Fruit fly (Drosophila melanogaster) whole organism, prepupa: ENCODE measurements around the gene puc.

Source experiments
- CG10631 ChIP-seq: fragments of 200-800 bp; sonication (Bioruptor generic); optimal IDR thresholded peaks from 2 replicates; lab custom pipeline; 2016; ENCODE audit warnings: missing biosample characterization, missing genetic modification characterization
- CG11762 ChIP-seq: fragments of 200-800 bp; sonication (Bioruptor generic); optimal IDR thresholded peaks from 3 replicates; lab custom pipeline; 2016; ENCODE audit warnings: missing biosample characterization, missing genetic modification characterization; ENCODE audit not compliant: insufficient read depth
- CG11902 ChIP-seq: fragments of 200-800 bp; sonication (Bioruptor generic); optimal IDR thresholded peaks from 3 replicates; lab custom pipeline; 2016; ENCODE audit warnings: missing biosample characterization, missing genetic modification characterization
- CG1621 ChIP-seq: fragments of 200-800 bp; sonication (Bioruptor generic); optimal IDR thresholded peaks from 3 replicates; lab custom pipeline; 2018; ENCODE audit warnings: missing biosample characterization, mild to moderate bottlenecking, missing genetic modification characterization
- CG16779 ChIP-seq: fragments of 200-800 bp; sonication (Bioruptor generic); optimal IDR thresholded peaks from 3 replicates; lab custom pipeline; 2017; ENCODE audit warnings: missing biosample characterization, mild to moderate bottlenecking, missing genetic modification characterization
- CG3032 ChIP-seq: fragments of 200-800 bp; optimal IDR thresholded peaks from 2 replicates; lab custom pipeline; 2019; ENCODE audit warnings: missing biosample characterization, mild to moderate bottlenecking, missing genetic modification characterization, moderate library complexity
- CG6163 ChIP-seq: fragments of 200-800 bp; sonication (Bioruptor generic); IDR thresholded peaks from 3 replicates; pipeline ENCODE4 v1.3.6; 2022; ENCODE audit warnings: missing biosample characterization, missing genetic modification characterization
- CG6276 ChIP-seq: fragments of 200-800 bp; sonication (Bioruptor generic); optimal IDR thresholded peaks from 2 replicates; lab custom pipeline; 2017; ENCODE audit warnings: missing biosample characterization, mild to moderate bottlenecking, missing genetic modification characterization
- CG6792 ChIP-seq: fragments of 200-800 bp; sonication (Bioruptor generic); optimal IDR thresholded peaks from 3 replicates; lab custom pipeline; 2016; ENCODE audit warnings: missing biosample characterization, missing genetic modification characterization
- CG6854 ChIP-seq: fragments of 200-800 bp; sonication (Bioruptor generic); optimal IDR thresholded peaks from 2 replicates; lab custom pipeline; 2017; ENCODE audit warnings: missing biosample characterization, mild to moderate bottlenecking, missing genetic modification characterization
- CG8319 ChIP-seq: fragments of 200-800 bp; sonication (Bioruptor generic); optimal IDR thresholded peaks from 3 replicates; lab custom pipeline; 2016; ENCODE audit warnings: missing biosample characterization, missing genetic modification characterization
- Eip75B ChIP-seq: fragments of 200-800 bp; sonication (Bioruptor generic); optimal IDR thresholded peaks from 3 replicates; lab custom pipeline; 2016; ENCODE audit warnings: missing biosample characterization, missing genetic modification characterization
- Eip78C ChIP-seq: fragments of 200-800 bp; sonication (Bioruptor generic); peaks from one replicate; lab custom pipeline; 2016; ENCODE audit warnings: missing biosample characterization, missing genetic modification characterization
- Ets21C ChIP-seq: fragments of 200-800 bp; sonication (Bioruptor generic); optimal IDR thresholded peaks from 3 replicates; lab custom pipeline; 2016; ENCODE audit warnings: missing biosample characterization, missing genetic modification characterization
- Ets96B ChIP-seq: fragments of 200-800 bp; optimal IDR thresholded peaks from 2 replicates; lab custom pipeline; 2019; ENCODE audit warnings: missing biosample characterization, mild to moderate bottlenecking, missing genetic modification characterization, moderate library complexity
- Gug ChIP-seq: fragments of 200-800 bp; sonication (Bioruptor generic); IDR thresholded peaks from 2 replicates; pipeline ENCODE4 v1.3.6; 2022; ENCODE audit warnings: missing biosample characterization, missing genetic modification characterization
- Hr39 ChIP-seq: fragments of 200-800 bp; sonication (Bioruptor generic); optimal IDR thresholded peaks from 2 replicates; lab custom pipeline; 2016; ENCODE audit warnings: missing biosample characterization, missing genetic modification characterization
- Lpt ChIP-seq: fragments of 200-800 bp; sonication (Bioruptor generic); optimal IDR thresholded peaks from 3 replicates; lab custom pipeline; 2016; ENCODE audit warnings: missing biosample characterization, missing genetic modification characterization
- OdsH ChIP-seq: fragments of 200-800 bp; sonication (Bioruptor generic); optimal IDR thresholded peaks from 3 replicates; lab custom pipeline; 2016; ENCODE audit warnings: missing biosample characterization, missing genetic modification characterization
- achi ChIP-seq: fragments of 200-800 bp; sonication (Bioruptor generic); optimal IDR thresholded peaks from 3 replicates; lab custom pipeline; 2016; ENCODE audit warnings: missing biosample characterization, missing genetic modification characterization
- acj6 ChIP-seq: fragments of 200-800 bp; sonication (Bioruptor generic); optimal IDR thresholded peaks from 3 replicates; lab custom pipeline; 2016; ENCODE audit warnings: missing biosample characterization, missing genetic modification characterization
- cyc ChIP-seq: fragments of 200-800 bp; sonication (Bioruptor generic); optimal IDR thresholded peaks from 3 replicates; lab custom pipeline; 2016; ENCODE audit warnings: missing biosample characterization, missing genetic modification characterization
- eg ChIP-seq: fragments of 200-800 bp; sonication (Bioruptor generic); IDR thresholded peaks from 3 replicates; pipeline ENCODE4 v1.3.6; 2022; ENCODE audit warnings: missing biosample characterization, missing genetic modification characterization
- esn ChIP-seq: fragments of 200-800 bp; sonication (Bioruptor generic); optimal IDR thresholded peaks from 2 replicates; lab custom pipeline; 2016; ENCODE audit warnings: missing biosample characterization, mild to moderate bottlenecking, missing genetic modification characterization, moderate library complexity
- fd59A ChIP-seq: fragments of 200-800 bp; sonication (Bioruptor generic); optimal IDR thresholded peaks from 2 replicates; lab custom pipeline; 2017; ENCODE audit warnings: missing biosample characterization, mild to moderate bottlenecking, missing genetic modification characterization, missing genetic modification reagents
- fd85E ChIP-seq: fragments of 200-800 bp; sonication (Bioruptor generic); optimal IDR thresholded peaks from 3 replicates; lab custom pipeline; 2016; ENCODE audit warnings: missing biosample characterization, missing genetic modification characterization
- net ChIP-seq: fragments of 200-800 bp; sonication (Bioruptor generic); optimal IDR thresholded peaks from 3 replicates; lab custom pipeline; 2016; ENCODE audit warnings: missing biosample characterization, missing genetic modification characterization
- pdm3 ChIP-seq: fragments of 200-800 bp; sonication (Bioruptor generic); optimal IDR thresholded peaks from 3 replicates; lab custom pipeline; 2016; ENCODE audit warnings: missing biosample characterization, missing genetic modification characterization
- svp ChIP-seq: fragments of 200-800 bp; sonication (Bioruptor generic); peaks from one replicate; lab custom pipeline; 2016; ENCODE audit warnings: missing biosample characterization, missing genetic modification characterization
- topi ChIP-seq: fragments of 200-800 bp; sonication (Bioruptor generic); optimal IDR thresholded peaks from 3 replicates; lab custom pipeline; 2016; ENCODE audit warnings: missing biosample characterization, missing genetic modification characterization

The puc gene

DNA sequence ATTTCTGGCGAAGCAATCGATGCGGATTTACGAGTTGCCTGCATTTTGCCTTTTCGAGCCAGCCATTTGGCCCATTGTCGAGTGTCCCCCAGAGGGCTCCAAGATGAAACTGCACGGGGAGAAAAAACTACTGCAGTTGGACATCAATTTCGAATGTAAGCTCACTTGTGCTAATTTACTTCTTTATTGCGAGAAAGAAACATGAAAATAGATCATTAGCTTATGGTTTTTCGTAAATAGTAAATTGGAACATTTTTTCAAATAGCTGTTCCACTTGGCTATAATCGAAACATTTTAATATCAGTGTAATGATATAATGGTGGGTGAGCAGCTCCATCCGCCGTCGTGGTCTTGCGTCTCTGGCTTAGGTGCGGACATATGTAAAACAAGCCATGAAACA, 27.3 kb downstream of the puc start (continued):
- TF ChIP-seq CG11762 (no peak), net (no peak), CG11902 (GFP tag; lab: Kevin White, UChicago) (peak; percentile 25), svp (GFP tag; lab: Kevin White, UChicago) (peak; percentile 76), fd59A (GFP tag; lab: Kevin White, UChicago) (no peak), cyc (peak; percentile 41), CG10631 (GFP tag; lab: Kevin White, UChicago) (no peak), CG3032 (tag; lab: Kevin White, UChicago) (peak; percentile 6), pdm3 (GFP tag; lab: Kevin White, UChicago) (peak; percentile 19), OdsH (GFP tag; lab: Kevin White, UChicago) (no peak), esn (GFP tag; lab: Kevin White, UChicago) (peak; percentile 51), Gug (GFP tag; lab: Robert Waterston, UW) (no peak), fd85E (GFP tag; lab: Kevin White, UChicago) (no peak), Ets21C (GFP tag; lab: Kevin White, UChicago) (no peak), CG6792 (peak; percentile 24)

DNA sequence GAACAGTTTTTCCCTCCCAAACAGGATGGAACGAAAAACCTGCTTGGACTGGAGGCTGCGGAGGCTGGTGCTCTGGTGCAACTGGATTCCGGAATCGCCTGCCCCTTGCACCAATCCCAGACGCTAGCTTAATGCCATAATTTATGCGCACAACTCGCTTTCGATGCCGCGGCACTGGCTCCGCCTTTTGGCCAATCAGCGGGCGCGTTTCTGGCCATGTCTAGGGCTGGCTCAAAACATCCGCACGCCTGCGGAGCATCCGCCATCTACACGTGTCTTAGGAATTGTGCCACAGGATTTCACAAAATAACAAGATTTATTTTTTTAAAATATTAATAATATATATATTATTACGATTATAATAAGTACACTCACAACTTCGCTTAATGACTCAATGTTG, 29.4 kb downstream of the puc start:
- peak; percentile 25 for TF ChIP-seq CG1621 (tag; lab: Kevin White, UChicago)
- no peak for TF ChIP-seq svp (GFP tag; lab: Kevin White, UChicago)
- TF ChIP-seq fd59A (GFP tag; lab: Kevin White, UChicago): no peak

DNA sequence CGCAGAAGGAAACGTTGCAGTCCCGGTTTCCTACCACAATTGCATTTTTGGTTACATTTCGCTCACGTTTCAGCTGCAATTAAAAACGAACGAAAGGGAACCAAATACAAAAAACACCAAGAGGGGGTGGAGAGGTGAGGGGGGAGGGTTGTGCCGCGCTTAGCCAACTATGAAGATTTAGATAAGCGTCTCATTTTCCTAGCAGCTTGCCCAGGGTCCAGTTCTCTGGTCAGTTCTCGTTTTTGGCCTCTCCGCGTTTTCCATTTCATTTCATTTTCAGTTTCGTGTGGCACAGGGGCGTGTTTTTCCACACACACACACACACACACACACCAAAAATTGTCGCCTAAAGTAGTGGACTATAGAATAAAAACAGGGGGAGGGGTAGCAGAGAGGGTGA, 33.0 kb downstream of the puc start:
- no peak for TF ChIP-seq achi (GFP tag; lab: Kevin White, UChicago)
- TF ChIP-seq Ets96B (tag; lab: Kevin White, UChicago): no peak
- TF ChIP-seq acj6 (GFP tag; lab: Kevin White, UChicago): no peak
- no peak for TF ChIP-seq Lpt (GFP tag; lab: Kevin White, UChicago)
- TF ChIP-seq eg (GFP tag; lab: Robert Waterston, UW): no peak
- no peak for TF ChIP-seq Eip78C (GFP tag; lab: Kevin White, UChicago)
- no peak for TF ChIP-seq CG6854 (GFP tag; lab: Kevin White, UChicago)
- no peak for TF ChIP-seq Ets21C (GFP tag; lab: Kevin White, UChicago)
- TF ChIP-seq net: no peak
- TF ChIP-seq, all 60 proteins: peak for 0

- no peak for TF ChIP-seq CG3032 (tag; lab: Kevin White, UChicago)
- no peak for TF ChIP-seq acj6 (GFP tag; lab: Kevin White, UChicago)
- no peak for TF ChIP-seq topi (GFP tag; lab: Kevin White, UChicago)
- TF ChIP-seq CG6163 (GFP tag; lab: Robert Waterston, UW): no peak
- TF ChIP-seq CG8319 (GFP tag; lab: Kevin White, UChicago): no peak
- TF ChIP-seq fd85E (GFP tag; lab: Kevin White, UChicago): no peak
- TF ChIP-seq CG6276 (GFP tag; lab: Kevin White, UChicago): no peak
- TF ChIP-seq Lpt (GFP tag; lab: Kevin White, UChicago): no peak
- TF ChIP-seq pdm3 (GFP tag; lab: Kevin White, UChicago): no peak
- no peak for TF ChIP-seq fd59A (GFP tag; lab: Kevin White, UChicago)
- no peak for TF ChIP-seq Eip75B (GFP tag; lab: Kevin White, UChicago)
- no peak for TF ChIP-seq CG6854 (GFP tag; lab: Kevin White, UChicago)
- no peak for TF ChIP-seq Hr39 (GFP tag; lab: Kevin White, UChicago)
Observed at dm6 chr3R:8139326-8139725, 34.2 kb downstream of the puc start.

DNA sequence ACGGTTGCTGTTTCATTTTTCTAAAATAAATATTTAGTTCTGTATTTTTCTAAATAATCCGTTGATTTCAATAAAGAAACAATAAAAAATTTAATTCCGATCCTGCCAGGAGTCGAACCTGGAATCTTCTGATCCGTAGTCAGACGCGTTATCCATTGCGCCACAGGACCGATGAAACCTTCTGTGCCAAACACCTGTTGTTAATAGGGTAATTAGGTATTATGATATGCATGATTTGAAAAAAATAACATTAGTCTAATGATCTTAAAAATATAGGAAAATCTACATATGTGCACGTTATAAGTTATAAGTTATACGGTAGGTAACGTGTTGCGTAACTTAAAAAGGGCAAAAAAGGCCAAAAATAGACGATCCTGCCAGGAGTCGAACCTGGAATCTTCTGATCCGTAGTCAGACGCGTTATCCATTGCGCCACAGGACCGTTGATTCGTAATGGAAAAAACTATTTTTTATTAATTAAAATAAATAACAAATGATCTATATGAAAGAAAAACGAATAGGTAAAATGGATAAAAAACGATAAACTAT, 34.8 kb downstream of the puc start:
- TF ChIP-seq CG16779 (tag; lab: Kevin White, UChicago) (no peak), Eip78C (GFP tag; lab: Kevin White, UChicago) (peak; percentile 42)
